In genomic region chr3L:16026065-16026789, dm6 we compare ENCODE assay signal across 1 fruit fly cellular context.
TF ChIP-seq lines count a peak whose summit lies in the region.

No protein-coding gene starts in this region.

TF ChIP-seq in whole organism, embryonic, 481 proteins besides CTCF, POLR2A, EP300 and RAD21 (continued from another document and continues in another):
- TF ChIP-seq chinmo (GFP tag; IDR thresholded peaks at IDR 0.05; lab: Robert Waterston, UW; ENCODE audit: partially characterized antibody) (peak; percentile 95), CG6813 (GFP tag; optimal IDR thresholded peaks at IDR 0.05; lab: Kevin White, UChicago) (peak; percentile 79), E2f1 (GFP tag; IDR thresholded peaks at IDR 0.05; lab: Robert Waterston, UW) (peak; percentile 64; the same call in 1 of the 2 replicates), Fer2 (tag; optimal IDR thresholded peaks at IDR 0.05; lab: Kevin White, UChicago) (peak; percentile 19), Dbx (GFP tag; IDR thresholded peaks at IDR 0.05; lab: Robert Waterston, UW) (peak; percentile 54; the same call in 1 of the 3 replicates), CG31224 (GFP tag; IDR thresholded peaks at IDR 0.05; lab: Robert Waterston, UW) (no peak), en (GFP tag; optimal IDR thresholded peaks at IDR 0.05; lab: Kevin White, UChicago) (peak; percentile 37), Dip3 (GFP tag; optimal IDR thresholded peaks at IDR 0.05; lab: Kevin White, UChicago) (no peak), lmd (GFP tag; IDR thresholded peaks at IDR 0.05; lab: Robert Waterston, UW) (no peak), hkb (optimal IDR thresholded peaks at IDR 0.05; lab: Kevin White, UChicago) (no peak), hkb (GFP tag; IDR thresholded peaks at IDR 0.05; lab: Robert Waterston, UW) (peak; percentile 56; the same call in 1 of the 2 replicates), al (GFP tag; IDR thresholded peaks at IDR 0.05; lab: Robert Waterston, UW) (no peak), NC2β (GFP tag; optimal IDR thresholded peaks at IDR 0.05; lab: Kevin White, UChicago) (peak; percentile 72), CG10431 (GFP tag; optimal IDR thresholded peaks at IDR 0.05; lab: Kevin White, UChicago) (peak; percentile 83), Xrp1 (GFP tag; IDR thresholded peaks at IDR 0.05; lab: Robert Waterston, UW) (peak; percentile 85), E2f2 (GFP tag; IDR thresholded peaks at IDR 0.05; lab: Robert Waterston, UW) (peak; percentile 55), CkIIα-i1 (GFP tag; IDR thresholded peaks at IDR 0.05; lab: Robert Waterston, UW) (no peak), CG4282 (GFP tag; optimal IDR thresholded peaks at IDR 0.05; lab: Kevin White, UChicago) (peak; percentile 39), BtbVII (GFP tag; optimal IDR thresholded peaks at IDR 0.05; lab: Kevin White, UChicago) (peak; percentile 65), Spps (tag; optimal IDR thresholded peaks at IDR 0.05; lab: Kevin White, UChicago) (peak; percentile 72), CG31388 (GFP tag; optimal IDR thresholded peaks at IDR 0.05; lab: Kevin White, UChicago) (no peak), gcm (GFP tag; optimal IDR thresholded peaks at IDR 0.05; lab: Kevin White, UChicago) (peak; percentile 49), wek (GFP tag; optimal IDR thresholded peaks at IDR 0.05; lab: Kevin White, UChicago) (peak; percentile 75), CG4404 (GFP tag; IDR thresholded peaks at IDR 0.05; lab: Robert Waterston, UW) (peak; percentile 20; the same call in 1 of the 2 replicates), crol (GFP tag; IDR thresholded peaks at IDR 0.05; lab: Robert Waterston, UW) (peak; percentile 45; the same call in 1 of the 2 replicates), CG17912 (GFP tag; optimal IDR thresholded peaks at IDR 0.05; lab: Kevin White, UChicago) (peak; percentile 39), Poxn (GFP tag; IDR thresholded peaks at IDR 0.05; lab: Robert Waterston, UW) (no peak), Chrac-16 (GFP tag; optimal IDR thresholded peaks at IDR 0.05; lab: Kevin White, UChicago) (no peak), CG4617 (GFP tag; optimal IDR thresholded peaks at IDR 0.05; lab: Kevin White, UChicago; ENCODE audit: borderline replicate concordance) (no peak), Neu2 (GFP tag; optimal IDR thresholded peaks at IDR 0.05; lab: Kevin White, UChicago; ENCODE audit: borderline replicate concordance) (no peak), nau (GFP tag; optimal IDR thresholded peaks at IDR 0.05; lab: Kevin White, UChicago) (peak; percentile 75), CG32767 (GFP tag; IDR thresholded peaks at IDR 0.05; lab: Robert Waterston, UW) (peak; percentile 47; the same call in 1 of the 2 replicates), Eip74EF (GFP tag; optimal IDR thresholded peaks at IDR 0.05; lab: Kevin White, UChicago) (peak in 1 of 2 experiments; percentile 67), CG17829 (tag; optimal IDR thresholded peaks at IDR 0.05; lab: Kevin White, UChicago) (no peak), onecut (GFP tag; IDR thresholded peaks at IDR 0.05; lab: Robert Waterston, UW) (peak; percentile 68), bowl (GFP tag; IDR thresholded peaks at IDR 0.05; lab: Robert Waterston, UW) (peak; percentile 79), sc (optimal IDR thresholded peaks at IDR 0.05; lab: Kevin White, UChicago) (no peak), sc (GFP tag; optimal IDR thresholded peaks at IDR 0.05; lab: Kevin White, UChicago) (peak; percentile 77), CG13775 (GFP tag; optimal IDR thresholded peaks at IDR 0.05; lab: Kevin White, UChicago) (peak; percentile 34), slou (GFP tag; optimal IDR thresholded peaks at IDR 0.05; lab: Kevin White, UChicago) (peak; percentile 26), Atf3 (GFP tag; optimal IDR thresholded peaks at IDR 0.05; lab: Kevin White, UChicago) (peak; percentile 35), CG13624 (GFP tag; optimal IDR thresholded peaks at IDR 0.05; lab: Kevin White, UChicago) (no peak), CG17361 (GFP tag; IDR thresholded peaks at IDR 0.05; lab: Robert Waterston, UW) (peak; percentile 35; the same call in 1 of the 3 replicates), Sox102F (GFP tag; optimal IDR thresholded peaks at IDR 0.05; lab: Kevin White, UChicago) (peak; percentile 9), tup (GFP tag; optimal IDR thresholded peaks at IDR 0.05; lab: Kevin White, UChicago) (peak; percentile 20), bcd (GFP tag; optimal IDR thresholded peaks at IDR 0.05; lab: Kevin White, UChicago) (peak; percentile 57), ssp (GFP tag; IDR thresholded peaks at IDR 0.05; lab: Robert Waterston, UW) (no peak), CG2678 (tag; optimal IDR thresholded peaks at IDR 0.05; lab: Kevin White, UChicago) (peak; percentile 61), ac (GFP tag; optimal IDR thresholded peaks at IDR 0.05; lab: Kevin White, UChicago) (peak; percentile 80), CG16815 (GFP tag; optimal IDR thresholded peaks at IDR 0.05; lab: Kevin White, UChicago) (no peak), gem (tag; optimal IDR thresholded peaks at IDR 0.05; lab: Kevin White, UChicago) (peak; percentile 60), Deaf1 (tag; optimal IDR thresholded peaks at IDR 0.05; lab: Kevin White, UChicago) (peak; percentile 41), CG2202 (tag; optimal IDR thresholded peaks at IDR 0.05; lab: Kevin White, UChicago) (peak; percentile 87), tio (GFP tag; optimal IDR thresholded peaks at IDR 0.05; lab: Kevin White, UChicago) (no peak), da (GFP tag; optimal IDR thresholded peaks at IDR 0.05; lab: Kevin White, UChicago) (peak; percentile 18), MESR4 (GFP tag; optimal IDR thresholded peaks at IDR 0.05; lab: Kevin White, UChicago) (no peak), Dfd (GFP tag; optimal IDR thresholded peaks at IDR 0.05; lab: Kevin White, UChicago) (no peak), exex (tag; optimal IDR thresholded peaks at IDR 0.05; lab: Kevin White, UChicago) (peak; percentile 45), CG8765 (GFP tag; IDR thresholded peaks at IDR 0.05; lab: Robert Waterston, UW) (no peak), NK7.1 (GFP tag; optimal IDR thresholded peaks at IDR 0.05; lab: Kevin White, UChicago) (peak; percentile 70), CG1832 (GFP tag; optimal IDR thresholded peaks at IDR 0.05; lab: Kevin White, UChicago) (peak; percentile 54), Xbp1 (GFP tag; optimal IDR thresholded peaks at IDR 0.05; lab: Kevin White, UChicago) (no peak), CG9727 (GFP tag; optimal IDR thresholded peaks at IDR 0.05; lab: Kevin White, UChicago) (peak; percentile 75), CG18262 (tag; optimal IDR thresholded peaks at IDR 0.05; lab: Kevin White, UChicago) (peak; percentile 40), grau (tag; optimal IDR thresholded peaks at IDR 0.05; lab: Kevin White, UChicago) (peak; percentile 89), CG12104 (GFP tag; optimal IDR thresholded peaks at IDR 0.05; lab: Kevin White, UChicago) (peak; percentile 0), wdn (GFP tag; IDR thresholded peaks at IDR 0.05; lab: Robert Waterston, UW) (peak; percentile 40; the same call in 1 of the 2 replicates), hb (GFP tag; IDR thresholded peaks at IDR 0.05; lab: Robert Waterston, UW; ENCODE audit: partially characterized antibody) (no peak), tll (GFP tag; optimal IDR thresholded peaks at IDR 0.05; lab: Kevin White, UChicago) (no peak), tx (GFP tag; optimal IDR thresholded peaks at IDR 0.05; lab: Kevin White, UChicago) (no peak), crp (GFP tag; optimal IDR thresholded peaks at IDR 0.05; lab: Kevin White, UChicago) (no peak), CG15696 (tag; optimal IDR thresholded peaks at IDR 0.05; lab: Kevin White, UChicago) (peak; percentile 69), CG2889 (GFP tag; IDR thresholded peaks at IDR 0.05; lab: Robert Waterston, UW) (no peak), stc (GFP tag; IDR thresholded peaks at IDR 0.05; lab: Robert Waterston, UW) (peak; percentile 50; the same call in 1 of the 2 replicates), otp (GFP tag; IDR thresholded peaks at IDR 0.05; lab: Robert Waterston, UW) (peak; percentile 80; the same call in 1 of the 3 replicates), org-1 (GFP tag; optimal IDR thresholded peaks at IDR 0.05; lab: Kevin White, UChicago) (peak; percentile 69), CG18011 (GFP tag; optimal IDR thresholded peaks at IDR 0.05; lab: Kevin White, UChicago) (no peak), peb (GFP tag; IDR thresholded peaks at IDR 0.05; lab: Robert Waterston, UW) (no peak), Ada2b (GFP tag; IDR thresholded peaks at IDR 0.05; lab: Robert Waterston, UW) (peak; percentile 25; the same call in 1 of the 2 replicates), CG10462 (GFP tag; optimal IDR thresholded peaks at IDR 0.05; lab: Kevin White, UChicago) (no peak), CG7786 (GFP tag; optimal IDR thresholded peaks at IDR 0.05; lab: Kevin White, UChicago) (peak; percentile 24), chm (GFP tag; IDR thresholded peaks at IDR 0.05; lab: Robert Waterston, UW) (peak; percentile 87; the same call in 1 of the 2 replicates), vfl (GFP tag; optimal IDR thresholded peaks at IDR 0.05; lab: Kevin White, UChicago) (no peak), p53 (GFP tag; optimal IDR thresholded peaks at IDR 0.05; lab: Kevin White, UChicago) (peak; percentile 27), klu (GFP tag; IDR thresholded peaks at IDR 0.05; lab: Robert Waterston, UW) (0 out of 2 replicates have a peak, but pooled peaks have one; percentile 22), CG8089 (GFP tag; optimal IDR thresholded peaks at IDR 0.05; lab: Kevin White, UChicago) (peak; percentile 54), Hmx (GFP tag; optimal IDR thresholded peaks at IDR 0.05; lab: Kevin White, UChicago) (no peak), CG12769 (tag; optimal IDR thresholded peaks at IDR 0.05; lab: Kevin White, UChicago) (peak; percentile 70), hbn (GFP tag; IDR thresholded peaks at IDR 0.05; lab: Robert Waterston, UW; ENCODE audit: partially characterized antibody) (no peak), Lpt (GFP tag; optimal IDR thresholded peaks at IDR 0.05; lab: Kevin White, UChicago) (no peak), CG10979 (tag; optimal IDR thresholded peaks at IDR 0.05; lab: Kevin White, UChicago) (peak; percentile 5), D19A (tag; optimal IDR thresholded peaks at IDR 0.05; lab: Kevin White, UChicago) (no peak), CG15601 (tag; optimal IDR thresholded peaks at IDR 0.05; lab: Kevin White, UChicago) (peak; percentile 87), rib (GFP tag; IDR thresholded peaks at IDR 0.05; lab: Robert Waterston, UW) (peak; percentile 67), PHDP (tag; optimal IDR thresholded peaks at IDR 0.05; lab: Kevin White, UChicago) (peak; percentile 51), ham (GFP tag; IDR thresholded peaks at IDR 0.05; lab: Robert Waterston, UW) (no peak; the same call in 1 of the 2 replicates), CG17328 (GFP tag; IDR thresholded peaks at IDR 0.05; lab: Robert Waterston, UW) (peak; percentile 57), pfk (GFP tag; optimal IDR thresholded peaks at IDR 0.05; lab: Kevin White, UChicago) (peak; percentile 60), CG12071 (GFP tag; optimal IDR thresholded peaks at IDR 0.05; lab: Kevin White, UChicago) (peak; percentile 59), prd (optimal IDR thresholded peaks at IDR 0.05; lab: Kevin White, UChicago) (no peak), prd (GFP tag; IDR thresholded peaks at IDR 0.05; lab: Robert Waterston, UW) (peak; percentile 27; the same call in 2 of the 3 replicates), ato (GFP tag; IDR thresholded peaks at IDR 0.05; lab: Robert Waterston, UW; ENCODE audit: partially characterized antibody) (0 out of 2 replicates have a peak, but pooled peaks have one; percentile 8), CG7839 (tag; optimal IDR thresholded peaks at IDR 0.05; lab: Kevin White, UChicago) (peak; percentile 20), CG5953 (GFP tag; IDR thresholded peaks at IDR 0.05; lab: Robert Waterston, UW) (no peak; the same call in 1 of the 2 replicates), CG4730 (GFP tag; IDR thresholded peaks at IDR 0.05; lab: Robert Waterston, UW) (no peak; the same call in 1 of the 2 replicates), ERR (GFP tag; optimal IDR thresholded peaks at IDR 0.05; lab: Kevin White, UChicago) (peak; percentile 52), CG1602 (GFP tag; optimal IDR thresholded peaks at IDR 0.05; lab: Kevin White, UChicago) (peak; percentile 55), odd (GFP tag; optimal IDR thresholded peaks at IDR 0.05; lab: Kevin White, UChicago) (peak; percentile 77), Hmr (GFP tag; optimal IDR thresholded peaks at IDR 0.05; lab: Kevin White, UChicago) (peak; percentile 68), CG16813 (GFP tag; IDR thresholded peaks at IDR 0.05; lab: Robert Waterston, UW; ENCODE audit: partially characterized antibody) (no peak), CG4360 (GFP tag; IDR thresholded peaks at IDR 0.05; lab: Robert Waterston, UW) (peak; percentile 97), cwo (GFP tag; optimal IDR thresholded peaks at IDR 0.05; lab: Kevin White, UChicago) (peak; percentile 47), CG43689 (GFP tag; IDR thresholded peaks at IDR 0.05; lab: Robert Waterston, UW) (0 out of 2 replicates have a peak, but pooled peaks have one; percentile 20), jumu (GFP tag; optimal IDR thresholded peaks at IDR 0.05; lab: Kevin White, UChicago) (peak; percentile 63), ap (GFP tag; IDR thresholded peaks at IDR 0.05; lab: Robert Waterston, UW) (peak; percentile 44; the same call in 1 of the 2 replicates), z (GFP tag; IDR thresholded peaks at IDR 0.05; lab: Robert Waterston, UW) (peak; percentile 71; the same call in 2 of the 3 replicates), CG7987 (GFP tag; optimal IDR thresholded peaks at IDR 0.05; lab: Kevin White, UChicago) (peak; percentile 66), luna (GFP tag; optimal IDR thresholded peaks at IDR 0.05; lab: Kevin White, UChicago) (peak; percentile 14), ind (GFP tag; optimal IDR thresholded peaks at IDR 0.05; lab: Kevin White, UChicago) (peak; percentile 6), CG15479 (GFP tag; optimal IDR thresholded peaks at IDR 0.05; lab: Kevin White, UChicago) (no peak), CG4820 (GFP tag; optimal IDR thresholded peaks at IDR 0.05; lab: Kevin White, UChicago) (peak; percentile 38), schlank (tag; optimal IDR thresholded peaks at IDR 0.05; lab: Kevin White, UChicago) (peak; percentile 54), CG8359 (GFP tag; optimal IDR thresholded peaks at IDR 0.05; lab: Kevin White, UChicago; ENCODE audit: borderline replicate concordance) (peak; percentile 56), Oli (tag; optimal IDR thresholded peaks at IDR 0.05; lab: Kevin White, UChicago) (no peak), Oaz (GFP tag; IDR thresholded peaks at IDR 0.05; lab: Robert Waterston, UW) (no peak), shn (GFP tag; optimal IDR thresholded peaks at IDR 0.05; lab: Kevin White, UChicago) (peak; percentile 56), eve (GFP tag; optimal IDR thresholded peaks at IDR 0.05; lab: Kevin White, UChicago) (peak in 1 of 2 experiments; percentile 63), Lhr (GFP tag; optimal IDR thresholded peaks at IDR 0.05; lab: Kevin White, UChicago) (peak; percentile 54), ATbp (GFP tag; optimal IDR thresholded peaks at IDR 0.05; lab: Kevin White, UChicago) (peak; percentile 90)
